Worm (Caenorhabditis elegans): ENCODE results near the gene dcar-1.

- TF ChIP-seq snpc-4 (tag; optimal IDR thresholded peaks at IDR 0.05) (no peak), lin-13 (GFP tag; optimal IDR thresholded peaks at IDR 0.05) (no peak), mdt-29 (GFP tag; IDR thresholded peaks at IDR 0.05) (no peak), skn-1 (tag; optimal IDR thresholded peaks at IDR 0.05) (no peak), ceh-82 (tag; optimal IDR thresholded peaks at IDR 0.05) (no peak), lin-29 (GFP tag; IDR thresholded peaks at IDR 0.05) (no peak), daf-12 (tag; optimal IDR thresholded peaks at IDR 0.05) (no peak)
These were observed 37.1 kb downstream of the dcar-1 start for ce11 chrV:17947266-17947665.
